Worm (Caenorhabditis elegans) whole organism, mixed stage, embryonic: ENCODE measurements around the gene clh-4.

Experiments used
- blmp-1 ChIP-seq: fragments of 150-350 bp; optimal IDR thresholded peaks from 2 replicates; lab custom pipeline; 2014; ENCODE audit warnings: missing biosample characterization, missing genetic modification characterization
- drap-1 ChIP-seq: fragments of 200-800 bp; sonication (Bioruptor generic); optimal IDR thresholded peaks from 3 replicates; lab custom pipeline; 2018; ENCODE audit warnings: mild to moderate bottlenecking, missing genetic modification characterization, missing compliant biosample characterization
- flh-1 ChIP-seq: fragments of 200-800 bp; sonication (Bioruptor generic); optimal IDR thresholded peaks from 2 replicates; lab custom pipeline; 2018; ENCODE audit warnings: mild to moderate bottlenecking, missing genetic modification characterization, moderate library complexity, missing compliant biosample characterization
- lin-32 ChIP-seq: fragments of 200-800 bp; sonication (Bioruptor generic); optimal IDR thresholded peaks from 2 replicates; lab custom pipeline; 2018; ENCODE audit warnings: mild to moderate bottlenecking, missing genetic modification characterization, missing compliant biosample characterization
- nhr-76 ChIP-seq: sonication (generic microtip); optimal IDR thresholded peaks from 2 replicates; lab custom pipeline; 2017; ENCODE audit warnings: missing biosample characterization, missing genetic modification characterization
- sem-2 ChIP-seq: fragments of 200-800 bp; sonication (Bioruptor generic); optimal IDR thresholded peaks from 2 replicates; lab custom pipeline; 2018; ENCODE audit warnings: mild to moderate bottlenecking, missing genetic modification characterization, missing compliant biosample characterization
- unc-120 ChIP-seq: sonication (generic microtip); optimal IDR thresholded peaks from 2 replicates; lab custom pipeline; 2017; ENCODE audit warnings: missing genetic modification characterization, missing compliant biosample characterization; ENCODE audit not compliant: poor library complexity, severe bottlenecking
- unc-62 ChIP-seq: fragments of 150-350 bp; optimal IDR thresholded peaks from 2 replicates; lab custom pipeline; 2014; ENCODE audit warnings: missing biosample characterization, missing genetic modification reagents, missing genetic modification characterization

- TF ChIP-seq blmp-1 (tag; lab: Kevin White, UChicago) (no peak), flh-1 (GFP tag; lab: Kevin White, UChicago) (no peak), lin-32 (GFP tag; lab: Kevin White, UChicago) (no peak), nhr-76 (no peak), sem-2 (GFP tag; lab: Kevin White, UChicago) (no peak), unc-120 (tag; lab: Kevin White, UChicago) (no peak), unc-62 (GFP tag; lab: Kevin White, UChicago) (no peak), drap-1 (GFP tag; lab: Kevin White, UChicago) (no peak)
These were observed 37.2 kb upstream of the clh-4 start for ce11 chrX:4137452-4138164.
